Worm (Caenorhabditis elegans): ENCODE data around the gene F55D1.1.

DNA sequence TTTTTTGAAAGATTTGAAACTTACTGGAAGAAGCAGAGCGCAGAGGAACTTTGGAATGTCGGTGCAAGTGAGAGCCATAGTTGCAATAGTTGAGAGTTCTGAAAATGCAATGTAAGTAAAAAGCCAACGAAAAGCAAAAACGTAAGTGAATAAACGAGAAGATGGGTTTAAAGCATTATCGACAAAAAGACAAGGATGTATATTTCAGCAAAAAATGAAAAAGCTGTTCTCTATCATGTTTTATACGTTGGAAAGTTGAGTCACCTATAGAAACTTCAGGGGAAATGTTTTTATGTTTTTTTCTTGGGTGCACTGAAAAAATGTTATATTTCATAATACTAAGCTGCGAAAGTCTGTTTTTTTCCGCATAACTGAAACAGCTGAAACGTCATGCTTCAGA lies 27.4 kb downstream of the F55D1.1 start, which contains the start of gene T23F2.5:
- TF ChIP-seq unc-55 (GFP tag; optimal IDR thresholded peaks at IDR 0.05) (no peak), C08G9.2 (tag; optimal IDR thresholded peaks at IDR 0.05) (no peak), dve-1 (tag; optimal IDR thresholded peaks at IDR 0.05) (no peak), unc-86 (tag; optimal IDR thresholded peaks at IDR 0.05) (no peak), ceh-30 (tag; optimal IDR thresholded peaks at IDR 0.05) (no peak), pha-4 (tag; optimal IDR thresholded peaks at IDR 0.05) (no peak), ceh-45 (GFP tag; IDR thresholded peaks at IDR 0.05) (no peak), ets-4 (tag; optimal IDR thresholded peaks at IDR 0.05) (no peak)
